Worm (Caenorhabditis elegans): ENCODE data around the gene dhs-5.

- TF ChIP-seq med-1 (GFP tag; optimal IDR thresholded peaks at IDR 0.05; ENCODE audit: insufficient read depth), result no peak
- TF ChIP-seq ref-1 (GFP tag; conservative IDR thresholded peaks at IDR 0.05), result no peak
- TF ChIP-seq flt-1 (GFP tag; IDR thresholded peaks at IDR 0.05), result no peak
- TF ChIP-seq ztf-29 (GFP tag; IDR thresholded peaks at IDR 0.05), result no peak
- TF ChIP-seq T22C8.4 (GFP tag; IDR thresholded peaks at IDR 0.05), result no peak
- no peak for TF ChIP-seq cog-1 (tag; optimal IDR thresholded peaks at IDR 0.05)
- no peak for TF ChIP-seq ztf-23 (GFP tag; IDR thresholded peaks at IDR 0.05)
- TF ChIP-seq klf-2 (GFP tag; conservative IDR thresholded peaks at IDR 0.05), result no peak
- TF ChIP-seq tab-1 (GFP tag; IDR thresholded peaks at IDR 0.05), result no peak
Measured at ce11 chrII:5481982-5482381, 28.3 kb downstream of the dhs-5 start, which contains the start of gene cal-8.
